Worm (Caenorhabditis elegans): ENCODE data around the gene R160.5.

- TF ChIP-seq ceh-36 (tag; optimal IDR thresholded peaks at IDR 0.05), result no peak
- TF ChIP-seq ceh-13 (GFP tag; optimal IDR thresholded peaks at IDR 0.05), result no peak
- TF ChIP-seq scrt-1 (GFP tag; IDR thresholded peaks at IDR 0.05), result 0 out of 2 replicates have a peak, but pooled peaks have one; percentile 40
These were observed 26.7 kb downstream of the R160.5 start, which contains the start of gene F14H12.3 for ce11 chrX:4343915-4344314.
